Fruit fly (Drosophila melanogaster) whole organism, embryonic: ENCODE results near the gene CG10793.

Experiments
- Adf1 ChIP-seq: fragments of 200-800 bp; sonication (Bioruptor generic); IDR thresholded peaks from 2 replicates; pipeline ENCODE4 v1.3.6; 2022; ENCODE audit warnings: missing biosample characterization, missing genetic modification characterization
- Aef1 ChIP-seq: fragments of 200-800 bp; sonication (Bioruptor generic); IDR thresholded peaks from 3 replicates; pipeline ENCODE4 v1.3.6; 2022; ENCODE audit warnings: missing biosample characterization, missing genetic modification characterization
- Asciz ChIP-seq: fragments of 200-800 bp; sonication (Bioruptor generic); optimal IDR thresholded peaks from 2 replicates; lab custom pipeline; 2017; ENCODE audit warnings: missing biosample characterization, mild to moderate bottlenecking, missing genetic modification characterization, missing genetic modification reagents
- BtbVII ChIP-seq: fragments of 200-800 bp; sonication (Bioruptor generic); optimal IDR thresholded peaks from 3 replicates; lab custom pipeline; 2017; ENCODE audit warnings: missing biosample characterization, mild to moderate bottlenecking, missing genetic modification characterization
- C15 ChIP-seq: fragments of 200-800 bp; sonication (Bioruptor generic); IDR thresholded peaks from 3 replicates; pipeline ENCODE4 v1.3.6; 2022; ENCODE audit warnings: missing biosample characterization, missing genetic modification characterization
- CG12155 ChIP-seq: fragments of 200-800 bp; sonication (Bioruptor generic); optimal IDR thresholded peaks from 3 replicates; lab custom pipeline; 2016; ENCODE audit warnings: missing biosample characterization, missing genetic modification characterization
- CG12219 ChIP-seq: fragments of 200-800 bp; sonication (Bioruptor generic); optimal IDR thresholded peaks from 3 replicates; lab custom pipeline; 2018; ENCODE audit warnings: missing biosample characterization, mild to moderate bottlenecking, missing genetic modification characterization
- CG13894 ChIP-seq: fragments of 200-800 bp; sonication (Bioruptor generic); optimal IDR thresholded peaks from 3 replicates; lab custom pipeline; 2018; ENCODE audit warnings: missing biosample characterization, mild to moderate bottlenecking, missing genetic modification characterization, moderate library complexity
- CG14965 ChIP-seq: fragments of 200-800 bp; sonication (Bioruptor generic); optimal IDR thresholded peaks from 2 replicates; lab custom pipeline; 2016; ENCODE audit warnings: missing biosample characterization, missing genetic modification characterization, borderline replicate concordance
- CG15601 ChIP-seq: fragments of 200-800 bp; sonication (Bioruptor generic); optimal IDR thresholded peaks from 3 replicates; lab custom pipeline; 2019; ENCODE audit warnings: missing biosample characterization, mild to moderate bottlenecking, missing genetic modification characterization, moderate library complexity
- CG15696 ChIP-seq: fragments of 200-800 bp; sonication (Bioruptor generic); optimal IDR thresholded peaks from 2 replicates; lab custom pipeline; 2019; ENCODE audit warnings: missing biosample characterization, mild to moderate bottlenecking, missing genetic modification characterization, moderate library complexity
- CG17568 ChIP-seq: fragments of 200-800 bp; sonication (Bioruptor generic); optimal IDR thresholded peaks from 2 replicates; lab custom pipeline; 2018; ENCODE audit warnings: missing biosample characterization, mild to moderate bottlenecking, missing genetic modification characterization, moderate library complexity
- CG17802 ChIP-seq: fragments of 200-800 bp; sonication (Bioruptor generic); optimal IDR thresholded peaks from 2 replicates; lab custom pipeline; 2018; ENCODE audit warnings: missing biosample characterization, mild to moderate bottlenecking, missing genetic modification characterization, moderate library complexity
- CG18599 ChIP-seq: fragments of 200-800 bp; sonication (Bioruptor generic); optimal IDR thresholded peaks from 3 replicates; lab custom pipeline; 2017; ENCODE audit warnings: missing biosample characterization, missing genetic modification characterization, mild to moderate bottlenecking, moderate library complexity, missing genetic modification reagents
- CG2712 ChIP-seq: fragments of 200-800 bp; optimal IDR thresholded peaks from 3 replicates; lab custom pipeline; 2019; ENCODE audit warnings: missing biosample characterization, mild to moderate bottlenecking, missing genetic modification characterization, moderate library complexity
- CG4328 ChIP-seq: fragments of 200-800 bp; sonication (Bioruptor generic); optimal IDR thresholded peaks from 3 replicates; lab custom pipeline; 2017; ENCODE audit warnings: missing biosample characterization, missing genetic modification reagents, missing genetic modification characterization
- CG4730 ChIP-seq: fragments of 200-800 bp; sonication (Bioruptor generic); IDR thresholded peaks from 2 replicates; pipeline ENCODE4 v1.3.6; 2022; ENCODE audit warnings: missing biosample characterization, missing genetic modification characterization
- CG8290 ChIP-seq, 3 experiments: fragments of 200-800 bp; sonication (Bioruptor generic); optimal IDR thresholded peaks; 2 replicates each; lab custom pipeline; 2016 to 2019; ENCODE audit warnings: missing biosample characterization in 3 of 3, missing genetic modification characterization in 3 of 3, mild to moderate bottlenecking in 2 of 3, moderate library complexity in 1 of 3
- CG8944 ChIP-seq: fragments of 200-800 bp; sonication (Bioruptor generic); optimal IDR thresholded peaks from 3 replicates; lab custom pipeline; 2016; ENCODE audit warnings: missing biosample characterization, missing genetic modification characterization
- CTCF ChIP-seq: fragments of 200-800 bp; sonication (Bioruptor generic); optimal IDR thresholded peaks from 2 replicates; lab custom pipeline; 2017; ENCODE audit warnings: missing biosample characterization, mild to moderate bottlenecking, missing genetic modification characterization, moderate library complexity
- Dref ChIP-seq: fragments of 200-800 bp; sonication (Bioruptor generic); IDR thresholded peaks from 2 replicates; pipeline ENCODE4 v1.3.6; 2022; ENCODE audit warnings: missing biosample characterization, missing genetic modification characterization
- Eip74EF ChIP-seq, 2 experiments: fragments of 200-800 bp in 1 of 2; fragments of >200 bp in 1 of 2; sonication (Bioruptor generic) in 1 of 2; optimal IDR thresholded peaks; 2 replicates each; lab custom pipeline; 2017 to 2019; ENCODE audit warnings: missing biosample characterization in 2 of 2, missing genetic modification characterization in 2 of 2, mild to moderate bottlenecking in 1 of 2, moderate library complexity in 1 of 2
- HLH3B ChIP-seq: fragments of 200-800 bp; sonication (Bioruptor generic); IDR thresholded peaks from 2 replicates; pipeline ENCODE4 v1.3.6; 2022; ENCODE audit warnings: missing biosample characterization, missing genetic modification characterization
- Hsf ChIP-seq: fragments of 200-800 bp; sonication (Bioruptor generic); optimal IDR thresholded peaks from 3 replicates; lab custom pipeline; 2016; ENCODE audit warnings: missing biosample characterization, missing genetic modification characterization
- Mad ChIP-seq: fragments of 200-800 bp; sonication (Bioruptor generic); optimal IDR thresholded peaks from 2 replicates; lab custom pipeline; 2016; ENCODE audit warnings: missing biosample characterization, missing genetic modification characterization
- NC2α ChIP-seq: fragments of 200-800 bp; sonication (Bioruptor generic); optimal IDR thresholded peaks from 2 replicates; lab custom pipeline; 2016; ENCODE audit warnings: missing biosample characterization, missing genetic modification characterization
- NFAT ChIP-seq: fragments of 200-800 bp; sonication (Bioruptor generic); IDR thresholded peaks from 2 replicates; pipeline ENCODE4 v1.3.6; 2022; ENCODE audit warnings: missing biosample characterization, missing genetic modification characterization
- Optix ChIP-seq: fragments of 200-800 bp; sonication (Bioruptor generic); IDR thresholded peaks from 3 replicates; pipeline ENCODE4 v1.3.6; 2022; ENCODE audit warnings: missing biosample characterization, missing genetic modification characterization
- Pdp1 ChIP-seq, 2 experiments: fragments of 200-800 bp; sonication (Bioruptor generic); optimal IDR thresholded peaks; 3 replicates each; lab custom pipeline; 2016; ENCODE audit warnings: missing biosample characterization in 2 of 2, missing genetic modification characterization in 2 of 2, mild to moderate bottlenecking in 1 of 2, moderate library complexity in 1 of 2
- Sox100B ChIP-seq: fragments of 200-800 bp; sonication (Bioruptor generic); optimal IDR thresholded peaks from 3 replicates; lab custom pipeline; 2018; ENCODE audit warnings: missing biosample characterization, mild to moderate bottlenecking, missing genetic modification characterization
- Ssrp ChIP-seq: fragments of 200-800 bp; sonication (Bioruptor generic); optimal IDR thresholded peaks from 2 replicates; lab custom pipeline; 2018; ENCODE audit warnings: missing biosample characterization, mild to moderate bottlenecking, missing genetic modification characterization, moderate library complexity
- Xbp1 ChIP-seq: fragments of 200-800 bp; sonication (Bioruptor generic); optimal IDR thresholded peaks from 3 replicates; lab custom pipeline; 2016; ENCODE audit warnings: missing biosample characterization, mild to moderate bottlenecking, missing genetic modification characterization
- cas ChIP-seq: fragments of 200-800 bp; sonication (Bioruptor generic); IDR thresholded peaks from 2 replicates; pipeline ENCODE4 v1.3.6; 2022; ENCODE audit warnings: missing biosample characterization, missing genetic modification characterization
- cato ChIP-seq: fragments of 200-800 bp; sonication (Bioruptor generic); optimal IDR thresholded peaks from 2 replicates; lab custom pipeline; 2016; ENCODE audit warnings: missing biosample characterization, missing genetic modification characterization, borderline replicate concordance
- dysf ChIP-seq: fragments of 200-800 bp; sonication (Bioruptor generic); IDR thresholded peaks from 3 replicates; pipeline ENCODE4 v1.3.6; 2022; ENCODE audit warnings: missing biosample characterization, missing genetic modification characterization
- exex ChIP-seq: fragments of 200-800 bp; sonication (Bioruptor generic); optimal IDR thresholded peaks from 4 replicates; lab custom pipeline; 2018; ENCODE audit warnings: missing biosample characterization, mild to moderate bottlenecking, missing genetic modification characterization, moderate library complexity
- eyg ChIP-seq: fragments of 200-800 bp; sonication (Bioruptor generic); optimal IDR thresholded peaks from 3 replicates; lab custom pipeline; 2016; ENCODE audit warnings: missing biosample characterization, missing genetic modification characterization
- ftz-f1 ChIP-seq: fragments of 200-800 bp; sonication (Bioruptor generic); optimal IDR thresholded peaks from 2 replicates; lab custom pipeline; 2016; ENCODE audit warnings: missing biosample characterization, missing genetic modification characterization
- gce ChIP-seq: fragments of 200-800 bp; sonication (Bioruptor generic); IDR thresholded peaks from 3 replicates; pipeline ENCODE4 v1.3.6; 2022; ENCODE audit warnings: missing biosample characterization, missing genetic modification characterization
- grn ChIP-seq: fragments of 200-800 bp; sonication (Bioruptor generic); optimal IDR thresholded peaks from 3 replicates; lab custom pipeline; 2017; ENCODE audit warnings: missing biosample characterization, missing genetic modification characterization
- her ChIP-seq: fragments of 200-800 bp; sonication (Bioruptor generic); optimal IDR thresholded peaks from 2 replicates; lab custom pipeline; 2016; ENCODE audit warnings: missing biosample characterization, missing genetic modification characterization
- lola ChIP-seq, 3 experiments: fragments of >200 bp in 2 of 3; fragments of 200-800 bp in 1 of 3; sonication (Bioruptor generic) in 1 of 3; optimal IDR thresholded peaks; 2 replicates each; lab custom pipeline; 2017 to 2019; ENCODE audit warnings: missing biosample characterization in 3 of 3, missing genetic modification characterization in 3 of 3, mild to moderate bottlenecking in 1 of 3, moderate library complexity in 1 of 3
- org-1 ChIP-seq: fragments of 200-800 bp; sonication (Bioruptor generic); optimal IDR thresholded peaks from 2 replicates; lab custom pipeline; 2017; ENCODE audit warnings: missing biosample characterization, missing genetic modification characterization
- pita ChIP-seq: fragments of 200-800 bp; sonication (Bioruptor generic); optimal IDR thresholded peaks from 2 replicates; lab custom pipeline; 2017; ENCODE audit warnings: missing biosample characterization, mild to moderate bottlenecking, missing genetic modification characterization
- slou ChIP-seq: fragments of 200-800 bp; sonication (Bioruptor generic); optimal IDR thresholded peaks from 3 replicates; lab custom pipeline; 2016; ENCODE audit warnings: missing biosample characterization, missing genetic modification characterization
- sqz ChIP-seq: fragments of 200-800 bp; sonication (Bioruptor generic); optimal IDR thresholded peaks from 3 replicates; lab custom pipeline; 2018; ENCODE audit warnings: missing biosample characterization, mild to moderate bottlenecking, missing genetic modification characterization
- ttk ChIP-seq: fragments of 200-800 bp; sonication (Bioruptor generic); IDR thresholded peaks from 2 replicates; pipeline ENCODE4 v2.1.2; 2022; ENCODE audit warnings: missing biosample characterization, missing genetic modification characterization
- yki ChIP-seq: fragments of >200 bp; optimal IDR thresholded peaks from 3 replicates; lab custom pipeline; 2018
- zfh2 ChIP-seq: fragments of 200-800 bp; sonication (Bioruptor generic); optimal IDR thresholded peaks from 2 replicates; lab custom pipeline; 2016; ENCODE audit warnings: missing biosample characterization, missing genetic modification characterization

The CG10793 gene

DNA sequence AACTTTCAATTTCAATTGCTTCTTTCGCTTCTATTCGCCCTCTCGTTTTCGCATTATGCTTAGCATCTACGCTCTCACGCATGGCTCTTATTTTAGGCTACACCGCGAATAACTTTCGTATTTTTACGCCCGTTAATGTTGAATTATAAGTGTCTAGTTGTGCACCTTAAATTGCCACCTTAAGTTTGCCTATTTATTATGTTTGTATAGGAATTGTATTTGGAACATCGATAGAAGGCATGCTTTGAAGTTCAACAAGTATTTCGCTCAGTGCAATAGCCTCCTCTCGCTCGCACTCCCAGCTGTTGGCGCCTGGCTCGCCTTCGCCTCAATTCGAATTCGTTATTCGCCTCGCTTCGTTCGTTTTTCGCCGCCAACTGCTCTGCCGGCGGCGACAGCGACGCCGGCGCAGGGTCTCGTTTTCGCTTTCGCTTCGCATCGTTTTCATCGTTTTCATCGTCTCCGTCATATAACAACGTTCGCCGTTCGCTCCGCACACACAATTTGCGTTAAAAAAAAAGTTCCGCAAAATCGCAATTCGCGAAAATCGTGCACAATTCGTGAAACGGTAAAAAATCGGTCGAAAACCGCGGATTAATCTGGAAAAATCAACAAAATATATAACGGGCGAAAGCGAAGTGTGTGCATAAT is 21.3 kb downstream of the CG10793 start (continued):
- TF ChIP-seq CG12155 (GFP tag; lab: Kevin White, UChicago), result peak; percentile 97
- peak; percentile 94 for TF ChIP-seq gce
- peak; percentile 90 for TF ChIP-seq CG15601 (tag; lab: Kevin White, UChicago)
- peak; percentile 85 for TF ChIP-seq sqz (GFP tag; lab: Kevin White, UChicago)
- TF ChIP-seq NC2α, result peak; percentile 95
- TF ChIP-seq CG2712 (tag; lab: Kevin White, UChicago), result peak; percentile 96
- peak; percentile 89 for TF ChIP-seq CG17802 (tag; lab: Kevin White, UChicago)
- peak in 1 of 2 experiments; percentile 90 for TF ChIP-seq Eip74EF (GFP tag; optimal IDR thresholded peaks at IDR 0.05; lab: Kevin White, UChicago)
- TF ChIP-seq Xbp1 (GFP tag; lab: Kevin White, UChicago), result peak; percentile 98
- peak; percentile 90 for TF ChIP-seq CG14965 (GFP tag; lab: Kevin White, UChicago)
- TF ChIP-seq Ssrp (tag; lab: Kevin White, UChicago), result peak; percentile 95
- TF ChIP-seq CG4730, result peak; percentile 94
- TF ChIP-seq exex (tag; lab: Kevin White, UChicago), result peak; percentile 80
- TF ChIP-seq slou (GFP tag; lab: Kevin White, UChicago), result peak; percentile 96
- peak; percentile 99 for TF ChIP-seq CG18599 (GFP tag; lab: Kevin White, UChicago)
- peak; percentile 98 for TF ChIP-seq Optix
- TF ChIP-seq dysf (GFP tag; lab: Robert Waterston, UW), result peak; percentile 98
- peak; percentile 93 for TF ChIP-seq Adf1 (GFP tag; lab: Robert Waterston, UW)
- peak; percentile 94 for TF ChIP-seq Asciz
- peak; percentile 68 for TF ChIP-seq CG15696 (tag; lab: Kevin White, UChicago)
- peak; percentile 96 for TF ChIP-seq eyg (GFP tag; lab: Kevin White, UChicago)
- TF ChIP-seq Dref, result peak; percentile 44; the same call in 1 of the 2 replicates
- peak; percentile 97 for TF ChIP-seq HLH3B (GFP tag; lab: Robert Waterston, UW)
- peak; percentile 97 for TF ChIP-seq Aef1 (GFP tag; lab: Robert Waterston, UW)
- peak; percentile 97 for TF ChIP-seq BtbVII (GFP tag; lab: Kevin White, UChicago)
- TF ChIP-seq Hsf, result peak; percentile 98
- peak; percentile 94 for TF ChIP-seq CG8290 (GFP tag; optimal IDR thresholded peaks at IDR 0.05; lab: Kevin White, UChicago)
- TF ChIP-seq CG8290 (tag; optimal IDR thresholded peaks at IDR 0.05; lab: Kevin White, UChicago), result peak in 1 of 2 experiments; percentile 99
- TF ChIP-seq Pdp1 (GFP tag; optimal IDR thresholded peaks at IDR 0.05; lab: Kevin White, UChicago), result peak; percentile 96 to 98
- TF ChIP-seq CG8944, result peak; percentile 98
- TF ChIP-seq zfh2 (GFP tag; lab: Kevin White, UChicago), result peak; percentile 98
- peak; percentile 95 for TF ChIP-seq cas (GFP tag; lab: Robert Waterston, UW)
- TF ChIP-seq NFAT, result peak; percentile 95
- TF ChIP-seq CG17568 (GFP tag; lab: Kevin White, UChicago), result peak; percentile 91
- TF ChIP-seq CTCF, result peak; percentile 64
- TF ChIP-seq CG12219 (GFP tag; lab: Kevin White, UChicago), result peak; percentile 97
- TF ChIP-seq pita (GFP tag; lab: Kevin White, UChicago), result no peak
- TF ChIP-seq yki, result no peak
- peak; percentile 91 for TF ChIP-seq C15
- TF ChIP-seq ftz-f1 (GFP tag; lab: Kevin White, UChicago), result peak; percentile 77
- TF ChIP-seq CG13894, result peak; percentile 92
- peak; percentile 98 for TF ChIP-seq org-1 (GFP tag; lab: Kevin White, UChicago)
- TF ChIP-seq CG4328 (GFP tag; lab: Kevin White, UChicago), result peak; percentile 82
- TF ChIP-seq Mad, result peak; percentile 97
- TF ChIP-seq lola (GFP tag; optimal IDR thresholded peaks at IDR 0.05; lab: Kevin White, UChicago), result peak in 1 of 3 experiments; percentile 84
- TF ChIP-seq cato, result peak; percentile 92
- TF ChIP-seq ttk (GFP tag; lab: Robert Waterston, UW), result peak; percentile 97
- peak; percentile 76 for TF ChIP-seq grn (GFP tag; lab: Kevin White, UChicago)
- peak; percentile 92 for TF ChIP-seq Sox100B (GFP tag; lab: Kevin White, UChicago)
- peak; percentile 96 for TF ChIP-seq her
